Fruit fly (Drosophila melanogaster) whole organism, prepupa: ENCODE measurements around the gene RpS7.

Experiments
- Blimp-1 ChIP-seq: fragments of 200-800 bp; sonication (Bioruptor generic); optimal IDR thresholded peaks from 3 replicates; lab custom pipeline; 2017; ENCODE audit warnings: missing biosample characterization, missing genetic modification characterization, mild to moderate bottlenecking, moderate library complexity, missing genetic modification reagents
- CG10669 ChIP-seq: fragments of 200-800 bp; sonication (Bioruptor generic); optimal IDR thresholded peaks from 3 replicates; lab custom pipeline; 2018; ENCODE audit warnings: missing biosample characterization, mild to moderate bottlenecking, missing genetic modification characterization, moderate library complexity
- CG11762 ChIP-seq: fragments of 200-800 bp; sonication (Bioruptor generic); optimal IDR thresholded peaks from 3 replicates; lab custom pipeline; 2016; ENCODE audit warnings: missing biosample characterization, missing genetic modification characterization; ENCODE audit not compliant: insufficient read depth
- CG11902 ChIP-seq: fragments of 200-800 bp; sonication (Bioruptor generic); optimal IDR thresholded peaks from 3 replicates; lab custom pipeline; 2016; ENCODE audit warnings: missing biosample characterization, missing genetic modification characterization
- CG15336 ChIP-seq: fragments of 200-800 bp; sonication (Bioruptor generic); IDR thresholded peaks from 2 replicates; pipeline ENCODE4 v1.3.6; 2022; ENCODE audit warnings: missing biosample characterization, missing genetic modification characterization
- CG1621 ChIP-seq: fragments of 200-800 bp; sonication (Bioruptor generic); optimal IDR thresholded peaks from 3 replicates; lab custom pipeline; 2018; ENCODE audit warnings: missing biosample characterization, mild to moderate bottlenecking, missing genetic modification characterization
- CG16779 ChIP-seq: fragments of 200-800 bp; sonication (Bioruptor generic); optimal IDR thresholded peaks from 3 replicates; lab custom pipeline; 2017; ENCODE audit warnings: missing biosample characterization, mild to moderate bottlenecking, missing genetic modification characterization
- CG3032 ChIP-seq: fragments of 200-800 bp; optimal IDR thresholded peaks from 2 replicates; lab custom pipeline; 2019; ENCODE audit warnings: missing biosample characterization, mild to moderate bottlenecking, missing genetic modification characterization, moderate library complexity
- CG31627 ChIP-seq: fragments of 200-800 bp; sonication (Bioruptor generic); optimal IDR thresholded peaks from 3 replicates; lab custom pipeline; 2016; ENCODE audit warnings: missing biosample characterization, missing genetic modification characterization
- CG32006 ChIP-seq: fragments of 200-800 bp; sonication (Bioruptor generic); optimal IDR thresholded peaks from 3 replicates; lab custom pipeline; 2017; ENCODE audit warnings: missing biosample characterization, mild to moderate bottlenecking, missing genetic modification characterization
- CG3919 ChIP-seq: fragments of 200-800 bp; sonication (Bioruptor generic); optimal IDR thresholded peaks from 3 replicates; lab custom pipeline; 2016; ENCODE audit warnings: missing biosample characterization, missing genetic modification characterization
- CG4318 ChIP-seq: fragments of 200-800 bp; sonication (Bioruptor generic); optimal IDR thresholded peaks from 3 replicates; lab custom pipeline; 2017; ENCODE audit warnings: missing biosample characterization, mild to moderate bottlenecking, missing genetic modification characterization
- CG6163 ChIP-seq: fragments of 200-800 bp; sonication (Bioruptor generic); IDR thresholded peaks from 3 replicates; pipeline ENCODE4 v1.3.6; 2022; ENCODE audit warnings: missing biosample characterization, missing genetic modification characterization
- CG6276 ChIP-seq: fragments of 200-800 bp; sonication (Bioruptor generic); optimal IDR thresholded peaks from 2 replicates; lab custom pipeline; 2017; ENCODE audit warnings: missing biosample characterization, mild to moderate bottlenecking, missing genetic modification characterization
- CG6792 ChIP-seq: fragments of 200-800 bp; sonication (Bioruptor generic); optimal IDR thresholded peaks from 3 replicates; lab custom pipeline; 2016; ENCODE audit warnings: missing biosample characterization, missing genetic modification characterization
- CG6808 ChIP-seq: fragments of 200-800 bp; sonication (Bioruptor generic); optimal IDR thresholded peaks from 3 replicates; lab custom pipeline; 2017; ENCODE audit warnings: missing biosample characterization, missing genetic modification characterization, mild to moderate bottlenecking, moderate library complexity, missing genetic modification reagents
- CG6854 ChIP-seq: fragments of 200-800 bp; sonication (Bioruptor generic); optimal IDR thresholded peaks from 2 replicates; lab custom pipeline; 2017; ENCODE audit warnings: missing biosample characterization, mild to moderate bottlenecking, missing genetic modification characterization
- CG8119 ChIP-seq: fragments of 200-800 bp; sonication (Bioruptor generic); IDR thresholded peaks from 3 replicates; pipeline ENCODE4 v1.3.6; 2022; ENCODE audit warnings: missing biosample characterization, missing genetic modification characterization
- CG8319 ChIP-seq: fragments of 200-800 bp; sonication (Bioruptor generic); optimal IDR thresholded peaks from 3 replicates; lab custom pipeline; 2016; ENCODE audit warnings: missing biosample characterization, missing genetic modification characterization
- CG8632 ChIP-seq: fragments of 200-800 bp; sonication (Bioruptor generic); optimal IDR thresholded peaks from 3 replicates; lab custom pipeline; 2016; ENCODE audit warnings: missing biosample characterization, missing genetic modification characterization
- CG9139 ChIP-seq: fragments of 200-800 bp; sonication (Bioruptor generic); optimal IDR thresholded peaks from 3 replicates; lab custom pipeline; 2017; ENCODE audit warnings: missing biosample characterization, mild to moderate bottlenecking, missing genetic modification characterization
- Eip75B ChIP-seq: fragments of 200-800 bp; sonication (Bioruptor generic); optimal IDR thresholded peaks from 3 replicates; lab custom pipeline; 2016; ENCODE audit warnings: missing biosample characterization, missing genetic modification characterization
- Eip78C ChIP-seq: fragments of 200-800 bp; sonication (Bioruptor generic); peaks from one replicate; lab custom pipeline; 2016; ENCODE audit warnings: missing biosample characterization, missing genetic modification characterization
- Ets21C ChIP-seq: fragments of 200-800 bp; sonication (Bioruptor generic); optimal IDR thresholded peaks from 3 replicates; lab custom pipeline; 2016; ENCODE audit warnings: missing biosample characterization, missing genetic modification characterization
- Ets96B ChIP-seq: fragments of 200-800 bp; optimal IDR thresholded peaks from 2 replicates; lab custom pipeline; 2019; ENCODE audit warnings: missing biosample characterization, mild to moderate bottlenecking, missing genetic modification characterization, moderate library complexity
- Gug ChIP-seq: fragments of 200-800 bp; sonication (Bioruptor generic); IDR thresholded peaks from 2 replicates; pipeline ENCODE4 v1.3.6; 2022; ENCODE audit warnings: missing biosample characterization, missing genetic modification characterization
- Hr38 ChIP-seq: sonication (Bioruptor generic); optimal IDR thresholded peaks from 2 replicates; lab custom pipeline; 2016; ENCODE audit warnings: missing biosample characterization, missing genetic modification characterization
- Hr39 ChIP-seq: fragments of 200-800 bp; sonication (Bioruptor generic); optimal IDR thresholded peaks from 2 replicates; lab custom pipeline; 2016; ENCODE audit warnings: missing biosample characterization, missing genetic modification characterization
- Lpt ChIP-seq: fragments of 200-800 bp; sonication (Bioruptor generic); optimal IDR thresholded peaks from 3 replicates; lab custom pipeline; 2016; ENCODE audit warnings: missing biosample characterization, missing genetic modification characterization
- Met ChIP-seq: fragments of 200-800 bp; sonication (Bioruptor generic); optimal IDR thresholded peaks from 3 replicates; lab custom pipeline; 2016; ENCODE audit warnings: missing biosample characterization, missing genetic modification characterization
- OdsH ChIP-seq: fragments of 200-800 bp; sonication (Bioruptor generic); optimal IDR thresholded peaks from 3 replicates; lab custom pipeline; 2016; ENCODE audit warnings: missing biosample characterization, missing genetic modification characterization
- Smox ChIP-seq: fragments of 200-800 bp; sonication (Bioruptor generic); optimal IDR thresholded peaks from 3 replicates; lab custom pipeline; 2016; ENCODE audit warnings: missing biosample characterization, missing genetic modification characterization
- Sox102F ChIP-seq: fragments of 200-800 bp; sonication (Bioruptor generic); optimal IDR thresholded peaks from 2 replicates; lab custom pipeline; 2016; ENCODE audit warnings: missing biosample characterization, mild to moderate bottlenecking, missing genetic modification characterization
- Sox14 ChIP-seq: fragments of 200-800 bp; sonication (Bioruptor generic); optimal IDR thresholded peaks from 3 replicates; lab custom pipeline; 2016; ENCODE audit warnings: missing biosample characterization, missing genetic modification characterization
- achi ChIP-seq: fragments of 200-800 bp; sonication (Bioruptor generic); optimal IDR thresholded peaks from 3 replicates; lab custom pipeline; 2016; ENCODE audit warnings: missing biosample characterization, missing genetic modification characterization
- acj6 ChIP-seq: fragments of 200-800 bp; sonication (Bioruptor generic); optimal IDR thresholded peaks from 3 replicates; lab custom pipeline; 2016; ENCODE audit warnings: missing biosample characterization, missing genetic modification characterization
- dac ChIP-seq: fragments of 200-800 bp; sonication (Bioruptor generic); optimal IDR thresholded peaks from 2 replicates; lab custom pipeline; 2017; ENCODE audit warnings: missing biosample characterization, mild to moderate bottlenecking, missing genetic modification characterization
- dsx ChIP-seq: fragments of 200-800 bp; optimal IDR thresholded peaks from 3 replicates; lab custom pipeline; 2019; ENCODE audit warnings: missing biosample characterization, mild to moderate bottlenecking, missing genetic modification characterization, moderate library complexity; ENCODE audit not compliant: poor library complexity, severe bottlenecking
- eg ChIP-seq: fragments of 200-800 bp; sonication (Bioruptor generic); IDR thresholded peaks from 3 replicates; pipeline ENCODE4 v1.3.6; 2022; ENCODE audit warnings: missing biosample characterization, missing genetic modification characterization
- esn ChIP-seq: fragments of 200-800 bp; sonication (Bioruptor generic); optimal IDR thresholded peaks from 2 replicates; lab custom pipeline; 2016; ENCODE audit warnings: missing biosample characterization, mild to moderate bottlenecking, missing genetic modification characterization, moderate library complexity
- fd59A ChIP-seq: fragments of 200-800 bp; sonication (Bioruptor generic); optimal IDR thresholded peaks from 2 replicates; lab custom pipeline; 2017; ENCODE audit warnings: missing biosample characterization, mild to moderate bottlenecking, missing genetic modification characterization, missing genetic modification reagents
- fd85E ChIP-seq: fragments of 200-800 bp; sonication (Bioruptor generic); optimal IDR thresholded peaks from 3 replicates; lab custom pipeline; 2016; ENCODE audit warnings: missing biosample characterization, missing genetic modification characterization
- fkh ChIP-seq: fragments of 200-800 bp; sonication (Bioruptor generic); optimal IDR thresholded peaks from 3 replicates; lab custom pipeline; 2017; ENCODE audit warnings: missing biosample characterization, mild to moderate bottlenecking, missing genetic modification characterization, moderate library complexity
- lz ChIP-seq: fragments of 200-800 bp; sonication (Bioruptor generic); optimal IDR thresholded peaks from 3 replicates; lab custom pipeline; 2016; ENCODE audit warnings: missing biosample characterization, missing genetic modification characterization
- pdm3 ChIP-seq: fragments of 200-800 bp; sonication (Bioruptor generic); optimal IDR thresholded peaks from 3 replicates; lab custom pipeline; 2016; ENCODE audit warnings: missing biosample characterization, missing genetic modification characterization
- salr ChIP-seq, 2 experiments: fragments of 200-800 bp; sonication (Bioruptor generic); optimal IDR thresholded peaks; 3 replicates each; lab custom pipeline; 2016 to 2018; ENCODE audit warnings: missing biosample characterization in 2 of 2, missing genetic modification characterization in 2 of 2, mild to moderate bottlenecking in 1 of 2
- spab ChIP-seq: fragments of 200-800 bp; sonication (Bioruptor generic); optimal IDR thresholded peaks from 2 replicates; lab custom pipeline; 2017; ENCODE audit warnings: missing biosample characterization, mild to moderate bottlenecking, missing genetic modification characterization, missing genetic modification reagents
- ss ChIP-seq, 2 experiments: fragments of 200-800 bp; sonication (Bioruptor generic); optimal IDR thresholded peaks; 2 replicates in 1 of 2; 3 replicates in 1 of 2; lab custom pipeline; 2017 to 2018; ENCODE audit warnings: mild to moderate bottlenecking in 2 of 2, missing biosample characterization in 2 of 2, missing genetic modification characterization in 2 of 2, moderate library complexity in 1 of 2
- topi ChIP-seq: fragments of 200-800 bp; sonication (Bioruptor generic); optimal IDR thresholded peaks from 3 replicates; lab custom pipeline; 2016; ENCODE audit warnings: missing biosample characterization, missing genetic modification characterization
- vri ChIP-seq: fragments of 200-800 bp; sonication (Bioruptor generic); optimal IDR thresholded peaks from 3 replicates; lab custom pipeline; 2016; ENCODE audit warnings: missing biosample characterization, mild to moderate bottlenecking, missing genetic modification characterization

RpS7 gene

dm6 chr3R:30208766-30209484 lies at the start of gene RpS7:
Gene RpS7 (minus strand): TSS chr3R:30209020.
- TF ChIP-seq CG9139 (GFP tag; lab: Kevin White, UChicago) (peak; percentile 76), Smox (GFP tag; lab: Kevin White, UChicago) (peak; percentile 46), Ets21C (GFP tag; lab: Kevin White, UChicago) (peak; percentile 21), CG15336 (GFP tag; lab: Robert Waterston, UW) (no peak; the same call in 1 of the 2 replicates), Eip78C (peak; percentile 89), Blimp-1 (GFP tag; lab: Kevin White, UChicago) (peak; percentile 49), eg (GFP tag; lab: Robert Waterston, UW) (peak; percentile 79), dac (GFP tag; lab: Kevin White, UChicago) (no peak), Hr39 (GFP tag; lab: Kevin White, UChicago) (peak; percentile 34), CG32006 (no peak), CG31627 (peak; percentile 47), CG3919 (GFP tag; lab: Kevin White, UChicago) (peak; percentile 80), Lpt (no peak), esn (GFP tag; lab: Kevin White, UChicago) (peak; percentile 68), Sox102F (GFP tag; lab: Kevin White, UChicago) (peak; percentile 73), Ets96B (tag; lab: Kevin White, UChicago) (peak; percentile 39), fd59A (no peak), CG11762 (GFP tag; lab: Kevin White, UChicago) (peak; percentile 43), vri (GFP tag; lab: Kevin White, UChicago) (peak; percentile 62), Eip75B (GFP tag; lab: Kevin White, UChicago) (peak; percentile 37), lz (peak; percentile 57), ss (GFP tag; optimal IDR thresholded peaks at IDR 0.05; lab: Kevin White, UChicago) (peak; percentile 75 to 80), CG8632 (peak; percentile 59), OdsH (GFP tag; lab: Kevin White, UChicago) (peak; percentile 54), fd85E (GFP tag; lab: Kevin White, UChicago) (peak; percentile 57), acj6 (peak; percentile 46), pdm3 (GFP tag; lab: Kevin White, UChicago) (peak; percentile 48), CG1621 (tag; lab: Kevin White, UChicago) (peak; percentile 60), CG6808 (GFP tag; lab: Kevin White, UChicago) (peak; percentile 72), CG16779 (tag; lab: Kevin White, UChicago) (peak; percentile 70), Sox14 (GFP tag; lab: Kevin White, UChicago) (peak; percentile 30), spab (GFP tag; lab: Kevin White, UChicago) (peak; percentile 50), CG6163 (GFP tag; lab: Robert Waterston, UW) (peak; percentile 69), CG10669 (GFP tag; lab: Kevin White, UChicago) (peak; percentile 63), CG6854 (GFP tag; lab: Kevin White, UChicago) (peak; percentile 94), CG8119 (peak; percentile 42; the same call in 2 of the 3 replicates), Hr38 (GFP tag; lab: Kevin White, UChicago) (no peak), CG6276 (GFP tag; lab: Kevin White, UChicago) (peak; percentile 39), topi (GFP tag; lab: Kevin White, UChicago) (peak; percentile 73), achi (GFP tag; lab: Kevin White, UChicago) (peak; percentile 80), fkh (peak; percentile 29), CG3032 (tag; lab: Kevin White, UChicago) (peak; percentile 47), Met (GFP tag; lab: Kevin White, UChicago) (peak; percentile 59), CG6792 (GFP tag; lab: Kevin White, UChicago) (peak; percentile 35), CG11902 (GFP tag; lab: Kevin White, UChicago) (no peak), CG8319 (GFP tag; lab: Kevin White, UChicago) (peak; percentile 61), salr (GFP tag; optimal IDR thresholded peaks at IDR 0.05; lab: Kevin White, UChicago) (peak; percentile 8 to 61), CG4318 (GFP tag; lab: Kevin White, UChicago) (no peak), Gug (peak; percentile 61; the same call in 1 of the 2 replicates), dsx (GFP tag; lab: Kevin White, UChicago) (peak; percentile 17)
